Fruit fly (Drosophila melanogaster): ENCODE measurements around the gene kmr.

Gene kmr

dm6 chr3R:13803185-13803887 lies 88.3 kb downstream of the kmr start:
- no peak for TF ChIP-seq Oaz (GFP tag; IDR thresholded peaks at IDR 0.05)
- no peak for TF ChIP-seq TFAM (GFP tag; optimal IDR thresholded peaks at IDR 0.05)
- no peak for TF ChIP-seq CG8765 (GFP tag; IDR thresholded peaks at IDR 0.05)
- no peak for TF ChIP-seq h (optimal IDR thresholded peaks at IDR 0.05)
- no peak for TF ChIP-seq CG13775 (GFP tag; optimal IDR thresholded peaks at IDR 0.05)
- no peak for TF ChIP-seq CG11504 (tag; optimal IDR thresholded peaks at IDR 0.05)
- peak; percentile 66 for TF ChIP-seq sens (GFP tag)
- TF ChIP-seq cas (GFP tag; IDR thresholded peaks at IDR 0.05) = no peak
- no peak for TF ChIP-seq Usf (GFP tag; optimal IDR thresholded peaks at IDR 0.05)
- TF ChIP-seq fu2 (GFP tag; optimal IDR thresholded peaks at IDR 0.05) = no peak
- TF ChIP-seq sqz (GFP tag; optimal IDR thresholded peaks at IDR 0.05) = peak; percentile 41
- TF ChIP-seq ase (GFP tag; IDR thresholded peaks at IDR 0.05) = 0 out of 3 replicates have a peak, but pooled peaks have one; percentile 7
- TF ChIP-seq CG10959 (GFP tag; IDR thresholded peaks at IDR 0.05) = no peak
- no peak for TF ChIP-seq CG12299 (tag; optimal IDR thresholded peaks at IDR 0.05)
- TF ChIP-seq Rfx (GFP tag; IDR thresholded peaks at IDR 0.05) = peak; percentile 32; the same call in 1 of the 2 replicates
- TF ChIP-seq CG3726 (GFP tag; IDR thresholded peaks at IDR 0.05) = no peak
- no peak for TF ChIP-seq chn (GFP tag; optimal IDR thresholded peaks at IDR 0.05)
- TF ChIP-seq CG4617 (GFP tag; optimal IDR thresholded peaks at IDR 0.05; ENCODE audit: borderline replicate concordance) = no peak
- TF ChIP-seq ERR (GFP tag; optimal IDR thresholded peaks at IDR 0.05) = no peak
- TF ChIP-seq CG12659 (GFP tag; optimal IDR thresholded peaks at IDR 0.05) = no peak
- 0 out of 2 replicates have a peak, but pooled peaks have one; percentile 5 for TF ChIP-seq onecut (GFP tag; IDR thresholded peaks at IDR 0.05)
- no peak for TF ChIP-seq CG4730 (GFP tag; IDR thresholded peaks at IDR 0.05)
- TF ChIP-seq salm (tag; optimal IDR thresholded peaks at IDR 0.05) = no peak
- TF ChIP-seq CG31224 (GFP tag; IDR thresholded peaks at IDR 0.05) = peak; percentile 99
- no peak for TF ChIP-seq CG3065 (GFP tag; optimal IDR thresholded peaks at IDR 0.05)
- peak; percentile 7 for TF ChIP-seq scrt (GFP tag; optimal IDR thresholded peaks at IDR 0.05)
- TF ChIP-seq CG8388 (GFP tag; optimal IDR thresholded peaks at IDR 0.05) = no peak
- no peak for TF ChIP-seq CG10654 (GFP tag; optimal IDR thresholded peaks at IDR 0.05)
- TF ChIP-seq CG1792 (GFP tag; optimal IDR thresholded peaks at IDR 0.05) = no peak
- no peak for TF ChIP-seq sens-2 (GFP tag; IDR thresholded peaks at IDR 0.05)
- peak; percentile 93 for TF ChIP-seq abd-A (tag; optimal IDR thresholded peaks at IDR 0.05)
- no peak for TF ChIP-seq Rx (GFP tag; IDR thresholded peaks at IDR 0.05)
- no peak for TF ChIP-seq run (tag; optimal IDR thresholded peaks at IDR 0.05)
- TF ChIP-seq Jarid2 (GFP tag; optimal IDR thresholded peaks at IDR 0.05) = no peak
- TF ChIP-seq ranshi (GFP tag; IDR thresholded peaks at IDR 0.05) = no peak
- no peak for TF ChIP-seq CG4854 (GFP tag; optimal IDR thresholded peaks at IDR 0.05)
- TF ChIP-seq fd64A (GFP tag; optimal IDR thresholded peaks at IDR 0.05) = no peak
- TF ChIP-seq CG6791 (GFP tag; IDR thresholded peaks at IDR 0.05; ENCODE audit: partially characterized antibody) = no peak
- no peak for TF ChIP-seq CG11696 (GFP tag; IDR thresholded peaks at IDR 0.05)
- no peak for TF ChIP-seq Hr78 (GFP tag; optimal IDR thresholded peaks at IDR 0.05)
- no peak for TF ChIP-seq crp (GFP tag; optimal IDR thresholded peaks at IDR 0.05)
- TF ChIP-seq CG15073 (GFP tag; optimal IDR thresholded peaks at IDR 0.05) = no peak
- TF ChIP-seq Dll (GFP tag; IDR thresholded peaks at IDR 0.05; ENCODE audit: partially characterized antibody) = no peak
- TF ChIP-seq CG32532 (GFP tag; IDR thresholded peaks at IDR 0.05) = no peak
- no peak for TF ChIP-seq CG14050 (GFP tag; IDR thresholded peaks at IDR 0.05)
- TF ChIP-seq zen (tag; optimal IDR thresholded peaks at IDR 0.05) = no peak
- TF ChIP-seq CG9797 (GFP tag; optimal IDR thresholded peaks at IDR 0.05) = no peak
- no peak for TF ChIP-seq unpg (GFP tag; optimal IDR thresholded peaks at IDR 0.05)
- peak; percentile 7 for TF ChIP-seq Ets65A (GFP tag)
- no peak for TF ChIP-seq CG6689 (GFP tag; IDR thresholded peaks at IDR 0.05)
- no peak for TF ChIP-seq Sox102F (GFP tag; optimal IDR thresholded peaks at IDR 0.05)
